Worm (Caenorhabditis elegans) whole organism, late embryonic: ENCODE measurements around the gene puf-7.

ENCODE experiments used
- lim-6 ChIP-seq: sonication (generic microtip); optimal IDR thresholded peaks from 2 replicates; lab custom pipeline; 2016; ENCODE audit warnings: missing genetic modification characterization, missing compliant biosample characterization
- pqm-1 ChIP-seq: sonication (generic microtip); optimal IDR thresholded peaks from 2 replicates; lab custom pipeline; 2016; ENCODE audit warnings: missing genetic modification characterization, missing compliant biosample characterization

DNA sequence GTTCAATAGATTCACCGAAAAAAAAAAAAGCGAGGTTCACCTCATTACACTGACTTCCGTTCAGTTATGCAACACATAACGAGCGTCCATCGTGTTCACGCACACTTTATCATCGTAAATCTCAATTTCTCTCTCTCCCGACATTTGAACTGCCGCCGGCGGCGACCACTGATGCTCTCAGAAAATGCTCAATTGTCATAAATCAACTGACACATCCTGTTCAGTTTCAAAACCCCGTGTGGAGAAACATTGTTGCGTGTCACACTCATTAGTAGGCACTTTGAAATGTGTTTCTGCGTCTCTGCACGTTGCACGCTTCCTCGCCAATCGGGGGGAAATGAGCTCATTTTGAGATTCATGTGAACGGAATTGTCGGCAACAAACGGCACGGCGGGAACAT, 49.3 kb downstream of the puf-7 start:
- TF ChIP-seq lim-6 (tag; lab: Kevin White, UChicago), result no peak
- TF ChIP-seq pqm-1 (tag; lab: Kevin White, UChicago), result no peak
